Worm (Caenorhabditis elegans) whole organism, L4 larva: ENCODE results near the gene C50E3.11.

ENCODE experiments used
- ZK337.2 ChIP-seq: fragments of 200-800 bp; sonication (Bioruptor generic); IDR thresholded peaks from 2 replicates; pipeline ENCODE4 v1.3.6; 2022; ENCODE audit warnings: missing genetic modification reagents, missing genetic modification characterization, missing compliant biosample characterization
- aly-2 ChIP-seq: sonication (generic microtip); optimal IDR thresholded peaks from 2 replicates; lab custom pipeline; 2018; ENCODE audit warnings: missing biosample characterization, missing genetic modification characterization
- ceh-28 ChIP-seq: fragments of 150-350 bp; optimal IDR thresholded peaks from 2 replicates; lab custom pipeline; 2014; ENCODE audit warnings: missing biosample characterization, missing genetic modification reagents, missing genetic modification characterization
- ceh-82 ChIP-seq: sonication (generic microtip); optimal IDR thresholded peaks from 2 replicates; lab custom pipeline; 2017; ENCODE audit warnings: missing biosample characterization, missing genetic modification characterization
- daf-19 ChIP-seq: fragments of 200-800 bp; sonication (Bioruptor generic); conservative IDR thresholded peaks from 2 replicates; pipeline ENCODE4 v1.3.6; 2022; ENCODE audit warnings: missing genetic modification characterization, missing compliant biosample characterization
- duxl-1 ChIP-seq: sonication (generic microtip); optimal IDR thresholded peaks from 2 replicates; lab custom pipeline; 2016; ENCODE audit warnings: mild to moderate bottlenecking, missing genetic modification characterization, moderate library complexity, missing compliant biosample characterization; ENCODE audit not compliant: poor library complexity
- lsy-2 ChIP-seq, 2 experiments: fragments of 150-350 bp in 1 of 2; sonication (generic microtip) in 1 of 2; optimal IDR thresholded peaks; 2 replicates each; lab custom pipeline; 2014 to 2017; ENCODE audit warnings: missing biosample characterization in 2 of 2, missing genetic modification characterization in 2 of 2
- mdt-29 ChIP-seq: fragments of 200-800 bp; sonication (Bioruptor generic); IDR thresholded peaks from 2 replicates; pipeline ENCODE4 v1.3.6; 2022; ENCODE audit warnings: missing genetic modification reagents, missing genetic modification characterization, missing compliant biosample characterization
- mxl-2 ChIP-seq: fragments of 200-800 bp; sonication (Bioruptor generic); conservative IDR thresholded peaks from 2 replicates; pipeline ENCODE4 v1.3.6; 2022; ENCODE audit warnings: missing genetic modification reagents, missing genetic modification characterization, missing compliant biosample characterization
- nhr-237 ChIP-seq: sonication (generic microtip); optimal IDR thresholded peaks from 2 replicates; lab custom pipeline; 2017; ENCODE audit warnings: missing biosample characterization, missing genetic modification characterization
- nhr-28 ChIP-seq: fragments of 150-350 bp; optimal IDR thresholded peaks from 2 replicates; lab custom pipeline; 2014; ENCODE audit warnings: missing biosample characterization, missing genetic modification characterization
- vab-7 ChIP-seq: fragments of 200-800 bp; sonication (Bioruptor generic); IDR thresholded peaks from 2 replicates; pipeline ENCODE4 v1.3.6; 2022; ENCODE audit warnings: missing genetic modification reagents, missing genetic modification characterization, missing compliant biosample characterization
- zfp-2 ChIP-seq: sonication (generic microtip); optimal IDR thresholded peaks from 2 replicates; lab custom pipeline; 2016; ENCODE audit warnings: mild to moderate bottlenecking, missing genetic modification characterization, missing compliant biosample characterization
- ztf-11 ChIP-seq: fragments of 150-350 bp; optimal IDR thresholded peaks from 2 replicates; lab custom pipeline; 2014; ENCODE audit warnings: missing biosample characterization, missing genetic modification characterization

DNA sequence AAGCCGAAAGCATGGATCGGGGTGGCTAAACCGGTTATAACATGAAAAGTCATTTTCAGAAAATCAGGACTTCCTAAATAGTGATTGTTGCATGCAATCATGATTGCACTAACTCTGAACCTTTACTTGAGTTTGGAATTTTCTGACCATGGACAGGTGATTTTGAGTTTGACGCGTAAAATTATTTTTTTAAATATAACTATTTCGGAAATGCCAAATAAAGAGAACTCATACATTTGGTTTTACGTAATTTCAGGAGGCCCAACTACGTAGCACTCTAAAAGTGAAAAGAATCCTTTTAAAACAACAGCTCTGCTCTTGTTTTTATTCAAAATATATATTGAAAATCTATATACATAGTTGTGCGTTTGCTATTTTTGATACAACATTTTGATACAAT is 48.5 kb upstream of the C50E3.11 start, which contains the start of gene srh-234:
- TF ChIP-seq ZK337.2 (no peak), zfp-2 (tag; lab: Kevin White, UChicago) (no peak), mdt-29 (no peak), aly-2 (tag; lab: Kevin White, UChicago) (no peak), nhr-237 (tag; lab: Kevin White, UChicago) (no peak), ztf-11 (no peak), daf-19 (no peak), vab-7 (no peak), ceh-82 (no peak), mxl-2 (GFP tag; lab: Robert Waterston, UW) (no peak), ceh-28 (tag; lab: Kevin White, UChicago) (no peak), lsy-2 (tag; optimal IDR thresholded peaks at IDR 0.05; lab: Kevin White, UChicago) (no peak), duxl-1 (tag; lab: Kevin White, UChicago) (no peak), nhr-28 (no peak)
